Fruit fly (Drosophila melanogaster): ENCODE measurements around the gene Dora.

The Dora gene

dm6 chrX:18902800-18903199, 39.0 kb downstream of the Dora start:
- no peak for TF ChIP-seq CG17801 (GFP tag; optimal IDR thresholded peaks at IDR 0.05; ENCODE audit: partially characterized antibody)

DNA sequence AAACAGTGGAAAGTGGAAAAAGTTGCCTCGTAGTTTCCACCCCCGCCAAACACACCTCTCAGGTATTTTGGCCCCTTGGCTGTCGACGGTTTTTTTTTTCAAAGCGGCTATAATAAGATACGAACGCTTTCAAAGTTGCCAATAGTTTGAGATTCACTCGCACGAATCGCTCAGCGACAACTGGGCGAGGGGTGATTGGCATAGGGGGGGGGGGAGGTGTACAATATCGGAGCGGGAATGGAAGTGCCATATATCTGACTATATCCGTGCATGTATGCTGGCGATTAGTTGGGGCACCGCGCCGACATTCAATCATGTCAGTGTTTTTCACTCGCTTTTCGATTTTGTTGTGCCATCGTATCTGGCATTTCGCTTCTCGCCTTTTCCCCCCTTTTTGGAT, 41.4 kb downstream of the Dora start:
- TF ChIP-seq CG17801 (GFP tag; optimal IDR thresholded peaks at IDR 0.05; ENCODE audit: partially characterized antibody): no peak

DNA sequence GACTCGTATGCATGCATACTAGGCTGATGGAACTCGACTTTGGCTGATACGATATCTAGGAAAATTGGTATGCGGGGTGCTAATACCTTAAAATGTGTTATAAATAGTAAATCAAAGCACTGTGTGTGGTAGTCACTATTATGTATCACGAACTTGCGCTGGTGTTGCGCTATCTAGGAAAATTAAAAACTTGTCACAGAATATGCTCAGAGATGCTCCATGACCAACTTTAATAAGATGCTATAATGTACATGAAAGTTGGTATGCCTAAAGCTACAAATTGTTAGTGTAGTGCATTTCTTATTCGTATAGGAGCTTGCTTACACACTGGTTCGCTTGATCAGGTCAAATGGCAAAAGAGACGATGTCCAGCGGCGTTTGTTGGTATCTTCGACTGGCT, 47.1 kb downstream of the Dora start:
- TF ChIP-seq CG17801 (GFP tag; optimal IDR thresholded peaks at IDR 0.05; ENCODE audit: partially characterized antibody): no peak

DNA sequence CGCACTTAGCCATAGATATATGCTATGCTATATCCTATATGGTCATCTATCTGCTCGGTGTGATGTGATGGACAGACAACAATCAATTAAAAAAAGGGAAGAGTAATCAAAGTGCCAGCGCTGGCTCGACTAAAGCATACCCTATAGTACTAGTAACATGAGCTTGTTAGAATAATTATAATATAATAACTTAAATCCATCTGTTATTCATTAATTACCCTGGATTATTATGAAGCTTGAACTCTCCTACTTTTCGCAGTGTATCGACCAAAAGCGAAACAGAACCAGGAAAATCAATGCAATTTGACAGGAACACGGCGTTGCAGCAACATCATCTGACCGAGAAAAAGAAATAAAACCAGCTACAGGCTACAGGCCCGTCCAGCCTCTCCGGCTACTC, 49.6 kb downstream of the Dora start:
- TF ChIP-seq CG17801 (GFP tag; optimal IDR thresholded peaks at IDR 0.05; ENCODE audit: partially characterized antibody): no peak

DNA sequence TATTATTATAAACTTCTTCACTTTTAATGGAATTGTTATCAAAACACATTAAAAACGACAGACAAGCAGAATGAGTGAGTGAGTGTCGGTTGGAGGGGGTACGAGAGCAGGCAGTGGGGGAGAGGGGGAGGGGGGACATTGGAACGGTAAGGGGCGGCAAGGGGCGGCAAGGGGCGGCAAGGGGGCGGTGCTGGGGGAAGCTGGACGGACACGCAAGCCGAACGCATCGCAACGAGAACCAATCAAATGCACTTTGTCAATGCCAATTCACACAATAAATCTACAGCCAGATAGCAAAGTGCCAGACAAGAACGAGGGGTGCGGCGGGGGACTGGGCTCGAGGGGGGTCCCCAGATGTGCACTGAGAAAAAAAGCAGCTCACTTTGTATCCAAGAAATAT, 50.0 kb downstream of the Dora start:
- no peak for TF ChIP-seq CG17801 (GFP tag; optimal IDR thresholded peaks at IDR 0.05; ENCODE audit: partially characterized antibody)

dm6 chrX:18914177-18914576, 50.4 kb downstream of the Dora start:
- TF ChIP-seq CG17801 (GFP tag; optimal IDR thresholded peaks at IDR 0.05; ENCODE audit: partially characterized antibody): no peak

DNA sequence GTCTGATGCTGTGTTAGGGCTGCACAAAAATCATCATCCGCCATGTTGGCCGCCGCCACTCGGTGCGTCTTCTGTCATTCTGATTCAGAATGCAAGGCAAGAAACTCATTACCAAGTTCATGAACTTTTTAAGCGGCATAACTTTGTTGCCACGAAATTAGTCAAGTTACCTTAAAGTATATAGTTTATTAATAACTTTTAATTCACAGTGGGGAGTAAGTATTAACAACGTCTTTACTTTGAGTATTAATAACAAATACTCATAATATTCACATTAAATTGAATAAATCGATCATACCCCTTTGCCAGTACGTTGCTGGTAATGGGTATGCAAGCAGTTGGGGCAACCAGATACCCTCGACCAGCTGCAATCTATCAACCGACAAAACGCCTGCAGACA, 53.8 kb downstream of the Dora start:
- TF ChIP-seq CG17801 (GFP tag; optimal IDR thresholded peaks at IDR 0.05; ENCODE audit: partially characterized antibody): no peak

dm6 chrX:18919422-18920029, 55.8 kb downstream of the Dora start:
- TF ChIP-seq CG17801 (GFP tag; optimal IDR thresholded peaks at IDR 0.05; ENCODE audit: partially characterized antibody): no peak

DNA sequence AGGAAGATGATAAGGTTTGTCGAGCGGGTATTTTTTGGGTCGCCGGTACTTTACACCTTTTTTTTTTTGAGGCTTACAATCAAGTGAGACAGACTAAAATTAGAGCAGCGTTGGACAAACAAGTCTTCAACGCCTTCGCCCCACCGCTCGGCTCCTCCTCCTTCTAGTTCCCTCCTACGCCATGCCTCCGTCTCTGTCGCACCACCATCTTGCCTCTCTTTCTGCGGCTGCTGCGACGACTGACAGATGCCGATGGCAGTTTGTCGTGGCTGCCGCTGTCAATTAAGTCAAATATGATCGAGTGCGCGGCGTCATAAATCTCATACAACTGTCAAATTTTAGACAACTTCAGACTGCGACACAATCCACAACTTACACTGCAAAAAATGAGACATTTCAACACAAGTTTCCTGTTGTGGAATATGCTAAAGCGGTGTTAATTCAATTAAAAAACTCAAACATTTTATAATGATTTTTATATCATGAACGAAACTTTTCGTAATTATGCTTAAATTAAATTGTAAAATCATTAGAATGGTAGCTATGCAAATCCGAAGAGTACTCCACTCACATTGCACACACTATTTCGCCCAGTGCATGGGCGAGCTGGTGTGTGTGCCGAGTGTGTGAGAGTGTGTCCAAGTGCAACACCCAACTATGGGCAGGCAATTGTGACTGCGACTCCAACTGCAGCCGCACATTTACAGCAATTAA, 57.0 kb downstream of the Dora start:
- TF ChIP-seq CG17801 (GFP tag; optimal IDR thresholded peaks at IDR 0.05; ENCODE audit: partially characterized antibody): no peak

- TF ChIP-seq CG17801 (GFP tag; optimal IDR thresholded peaks at IDR 0.05; ENCODE audit: partially characterized antibody): no peak
Observed at dm6 chrX:18923531-18923930, 59.8 kb downstream of the Dora start.

DNA sequence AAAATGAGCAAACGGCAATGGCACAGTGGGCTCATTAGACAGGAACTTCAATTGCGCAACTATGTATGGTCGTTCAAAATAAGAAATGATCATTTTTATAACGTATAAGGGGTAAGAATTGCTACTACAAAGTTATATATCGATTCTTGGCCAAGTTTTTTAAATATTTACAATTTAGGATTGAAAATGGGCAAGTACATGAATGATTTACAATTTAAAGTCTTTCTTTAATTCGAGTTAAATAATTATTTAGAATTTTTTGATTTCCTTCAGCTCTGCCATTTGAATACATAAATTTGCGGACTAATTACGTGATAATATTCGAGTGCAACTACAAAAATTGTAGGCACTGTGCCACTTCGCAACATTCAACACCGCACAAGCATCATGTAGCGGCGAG, 61.0 kb downstream of the Dora start:
- no peak for TF ChIP-seq CG17801 (GFP tag; optimal IDR thresholded peaks at IDR 0.05; ENCODE audit: partially characterized antibody)

dm6 chrX:18925685-18926371, 62.1 kb downstream of the Dora start:
- no peak for TF ChIP-seq CG17801 (GFP tag; optimal IDR thresholded peaks at IDR 0.05; ENCODE audit: partially characterized antibody)

DNA sequence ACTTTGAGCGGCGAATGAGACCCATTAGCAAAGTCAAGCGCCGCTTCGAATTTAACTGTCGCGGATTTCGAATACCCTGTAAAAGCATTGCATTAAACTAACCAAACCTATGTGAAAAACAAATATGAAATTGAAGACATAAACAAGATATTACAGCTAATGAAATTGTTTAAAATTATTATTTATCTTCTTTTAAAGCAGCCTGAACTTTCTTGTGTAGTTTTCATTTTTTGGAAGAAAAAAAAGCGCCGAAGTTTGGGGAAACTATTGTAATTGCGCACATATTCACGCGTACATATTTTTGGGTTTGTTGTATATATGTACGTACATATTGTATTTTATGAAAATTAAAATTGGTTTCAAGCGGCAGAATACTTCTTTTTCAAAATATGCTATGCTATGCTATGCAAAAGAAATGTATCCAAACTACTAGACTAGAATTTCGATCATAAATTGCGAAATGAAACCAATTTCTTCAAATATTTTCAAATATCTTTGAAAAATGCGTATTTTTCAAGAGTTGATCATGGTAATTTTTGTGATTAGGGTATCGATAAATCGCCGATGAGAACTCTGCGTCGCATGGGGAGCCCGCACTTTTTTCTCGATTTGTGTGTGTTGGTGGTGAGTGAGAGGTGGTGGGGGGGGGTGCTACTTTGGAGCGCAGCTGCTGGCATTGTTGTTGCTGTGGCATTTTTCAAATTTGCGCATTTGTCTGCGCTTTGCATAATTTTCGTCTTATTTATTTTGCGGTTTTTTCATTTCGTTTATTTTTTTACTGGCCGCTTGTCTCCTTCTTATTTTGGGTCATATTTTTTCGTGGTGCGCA, 62.8 kb downstream of the Dora start:
- TF ChIP-seq CG17801 (GFP tag; optimal IDR thresholded peaks at IDR 0.05; ENCODE audit: partially characterized antibody): no peak

- no peak for TF ChIP-seq CG17801 (GFP tag; optimal IDR thresholded peaks at IDR 0.05; ENCODE audit: partially characterized antibody)
Observed at dm6 chrX:18928608-18929059, 64.9 kb downstream of the Dora start.

DNA sequence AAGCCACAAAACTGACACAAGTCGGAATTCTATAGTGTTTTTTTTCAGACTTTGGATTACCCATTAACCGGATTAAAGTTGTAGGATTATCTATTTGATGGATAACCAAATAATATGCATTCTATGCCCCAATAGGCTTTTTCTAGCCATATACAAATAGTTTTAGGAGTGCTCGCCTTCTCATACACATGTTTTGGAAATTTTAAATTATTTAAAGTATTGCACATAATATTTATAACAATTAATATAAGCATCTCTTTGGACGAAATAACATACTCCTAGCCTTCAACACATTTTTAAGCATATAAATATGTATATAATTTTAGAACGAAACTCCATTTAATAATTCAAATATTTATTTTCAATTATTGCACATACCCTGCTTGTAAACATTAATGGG, 65.7 kb downstream of the Dora start:
- TF ChIP-seq CG17801 (GFP tag; optimal IDR thresholded peaks at IDR 0.05; ENCODE audit: partially characterized antibody): no peak
